Fruit fly (Drosophila melanogaster): Measurements from ENCODE around the gene P5CDh2.

- TF ChIP-seq CG13204 (GFP tag; optimal IDR thresholded peaks at IDR 0.05) (no peak), CG17806 (tag; optimal IDR thresholded peaks at IDR 0.05) (no peak), CG14655 (GFP tag; optimal IDR thresholded peaks at IDR 0.05) (no peak), Pif1B (GFP tag; optimal IDR thresholded peaks at IDR 0.05) (no peak), Pif1A (GFP tag; optimal IDR thresholded peaks at IDR 0.05) (no peak)
Observed at dm6 chr3R:21846559-21846958, 31.2 kb upstream of the P5CDh2 start, which contains the start of gene Gr93d.
